In genomic region chr3R:29033909-29034629, dm6 we compare ENCODE assay signal across 5 fruit fly cellular contexts.
TF ChIP-seq lines count a peak whose summit lies in the region.

beta4GalNAcTB (minus strand) TSS chr3R:29034008.
Cpsf100 (plus strand) TSS chr3R:29034573.

- no peak for TF ChIP-seq CTCF in whole organism, embryonic (GFP tag; optimal IDR thresholded peaks at IDR 0.05; lab: Kevin White, UChicago)

TF ChIP-seq in whole organism, adult, 20 proteins besides CTCF, POLR2A, EP300 and RAD21 (continues in another document):
- TF ChIP-seq Mnt (GFP tag; optimal IDR thresholded peaks at IDR 0.05; lab: Kevin White, UChicago): peak; percentile 47
- TF ChIP-seq CG1620 (GFP tag; optimal IDR thresholded peaks at IDR 0.05; lab: Kevin White, UChicago): peak; percentile 76
- TF ChIP-seq CG7045 (GFP tag; optimal IDR thresholded peaks at IDR 0.05; lab: Kevin White, UChicago): peak; percentile 63
- TF ChIP-seq Crg-1 (GFP tag; optimal IDR thresholded peaks at IDR 0.05; lab: Kevin White, UChicago): peak; percentile 66
- peak; percentile 59 for TF ChIP-seq tj (GFP tag; optimal IDR thresholded peaks at IDR 0.05; lab: Kevin White, UChicago)
- peak; percentile 60 for TF ChIP-seq Clk (GFP tag; optimal IDR thresholded peaks at IDR 0.05; lab: Kevin White, UChicago)
- TF ChIP-seq CG11617 (GFP tag; optimal IDR thresholded peaks at IDR 0.05; lab: Kevin White, UChicago): peak; percentile 87
- TF ChIP-seq CG7101 (tag; optimal IDR thresholded peaks at IDR 0.05; lab: Kevin White, UChicago): peak; percentile 71
- peak; percentile 56 for TF ChIP-seq bab1 (GFP tag; optimal IDR thresholded peaks at IDR 0.05; lab: Kevin White, UChicago)
- TF ChIP-seq Hr96 (GFP tag; optimal IDR thresholded peaks at IDR 0.05; lab: Kevin White, UChicago): peak; percentile 62
- peak; percentile 5 for TF ChIP-seq cic (GFP tag; optimal IDR thresholded peaks at IDR 0.05; lab: Kevin White, UChicago)
- TF ChIP-seq CG14711 (tag; optimal IDR thresholded peaks at IDR 0.05; lab: Kevin White, UChicago): peak; percentile 63
- no peak for TF ChIP-seq CG33017 (tag; optimal IDR thresholded peaks at IDR 0.05; lab: Kevin White, UChicago)
- peak; percentile 62 for TF ChIP-seq ovo (GFP tag; optimal IDR thresholded peaks at IDR 0.05; lab: Kevin White, UChicago)
- TF ChIP-seq CG5204 (GFP tag; optimal IDR thresholded peaks at IDR 0.05; lab: Kevin White, UChicago): peak; percentile 80
- peak; percentile 69 for TF ChIP-seq pad (GFP tag; optimal IDR thresholded peaks at IDR 0.05; lab: Kevin White, UChicago)
- no peak for TF ChIP-seq cnc (optimal IDR thresholded peaks at IDR 0.05; lab: Kevin White, UChicago)
- peak; percentile 83 for TF ChIP-seq CG12768 (GFP tag; optimal IDR thresholded peaks at IDR 0.05; lab: Kevin White, UChicago)

TF ChIP-seq in whole organism, embryonic, 481 proteins besides CTCF, POLR2A, EP300 and RAD21 (continues in another document):
- TF ChIP-seq fd64A (GFP tag; optimal IDR thresholded peaks at IDR 0.05; lab: Kevin White, UChicago): no peak
- peak; percentile 30; the same call in 1 of the 2 replicates for TF ChIP-seq CG8765 (GFP tag; IDR thresholded peaks at IDR 0.05; lab: Robert Waterston, UW)
- peak; percentile 50 for TF ChIP-seq klu (GFP tag; IDR thresholded peaks at IDR 0.05; lab: Robert Waterston, UW)
- peak; percentile 57 for TF ChIP-seq CG8089 (GFP tag; optimal IDR thresholded peaks at IDR 0.05; lab: Kevin White, UChicago)
- TF ChIP-seq HLHmδ (GFP tag; optimal IDR thresholded peaks at IDR 0.05; lab: Kevin White, UChicago): no peak
- peak; percentile 60 for TF ChIP-seq Hmr (GFP tag; optimal IDR thresholded peaks at IDR 0.05; lab: Kevin White, UChicago)
- peak; percentile 73 for TF ChIP-seq Usf (GFP tag; optimal IDR thresholded peaks at IDR 0.05; lab: Kevin White, UChicago)
- peak; percentile 36; the same call in 1 of the 3 replicates for TF ChIP-seq croc (GFP tag; conservative IDR thresholded peaks at IDR 0.05; lab: Robert Waterston, UW)
- peak; percentile 7 for TF ChIP-seq ab (GFP tag; optimal IDR thresholded peaks at IDR 0.05; lab: Kevin White, UChicago)
- no peak for TF ChIP-seq D19A (tag; optimal IDR thresholded peaks at IDR 0.05; lab: Kevin White, UChicago)
- TF ChIP-seq CG31388 (GFP tag; optimal IDR thresholded peaks at IDR 0.05; lab: Kevin White, UChicago): peak; percentile 25
- no peak for TF ChIP-seq CG13894 (tag; optimal IDR thresholded peaks at IDR 0.05; lab: Kevin White, UChicago)
- peak; percentile 83 for TF ChIP-seq lilli (GFP tag; optimal IDR thresholded peaks at IDR 0.05; lab: Kevin White, UChicago)
- no peak for TF ChIP-seq CG7963 (GFP tag; IDR thresholded peaks at IDR 0.05; lab: Robert Waterston, UW; ENCODE audit: partially characterized antibody)
- no peak for TF ChIP-seq CG42726 (GFP tag; IDR thresholded peaks at IDR 0.05; lab: Robert Waterston, UW; ENCODE audit: partially characterized antibody)
- TF ChIP-seq Ets97D (GFP tag; optimal IDR thresholded peaks at IDR 0.05; lab: Kevin White, UChicago): peak; percentile 35
- TF ChIP-seq wdn (GFP tag; IDR thresholded peaks at IDR 0.05; lab: Robert Waterston, UW): peak; percentile 35; the same call in 1 of the 2 replicates
- no peak for TF ChIP-seq nau (GFP tag; optimal IDR thresholded peaks at IDR 0.05; lab: Kevin White, UChicago)

TF ChIP-seq in whole organism, prepupa, 60 proteins besides CTCF, POLR2A, EP300 and RAD21 (continues in another document):
- TF ChIP-seq fkh (GFP tag; optimal IDR thresholded peaks at IDR 0.05; lab: Kevin White, UChicago) (peak; percentile 89), CG6163 (GFP tag; IDR thresholded peaks at IDR 0.05; lab: Robert Waterston, UW) (peak; percentile 41), esn (GFP tag; optimal IDR thresholded peaks at IDR 0.05; lab: Kevin White, UChicago) (peak; percentile 91), lz (GFP tag; optimal IDR thresholded peaks at IDR 0.05; lab: Kevin White, UChicago) (peak; percentile 88), CG6854 (GFP tag; optimal IDR thresholded peaks at IDR 0.05; lab: Kevin White, UChicago) (peak; percentile 41), CG3919 (GFP tag; optimal IDR thresholded peaks at IDR 0.05; lab: Kevin White, UChicago) (peak; percentile 78), svp (GFP tag; lab: Kevin White, UChicago) (peak; percentile 89), pdm3 (GFP tag; optimal IDR thresholded peaks at IDR 0.05; lab: Kevin White, UChicago) (peak; percentile 86), Sox102F (GFP tag; optimal IDR thresholded peaks at IDR 0.05; lab: Kevin White, UChicago) (no peak), spab (GFP tag; optimal IDR thresholded peaks at IDR 0.05; lab: Kevin White, UChicago) (peak; percentile 64), CG8319 (GFP tag; optimal IDR thresholded peaks at IDR 0.05; lab: Kevin White, UChicago) (peak; percentile 64), acj6 (GFP tag; optimal IDR thresholded peaks at IDR 0.05; lab: Kevin White, UChicago) (peak; percentile 82), Eip75B (GFP tag; optimal IDR thresholded peaks at IDR 0.05; lab: Kevin White, UChicago) (peak; percentile 78), achi (GFP tag; optimal IDR thresholded peaks at IDR 0.05; lab: Kevin White, UChicago) (peak; percentile 74), dac (GFP tag; optimal IDR thresholded peaks at IDR 0.05; lab: Kevin White, UChicago) (peak; percentile 47), Lpt (GFP tag; optimal IDR thresholded peaks at IDR 0.05; lab: Kevin White, UChicago) (peak; percentile 51), CG10669 (GFP tag; optimal IDR thresholded peaks at IDR 0.05; lab: Kevin White, UChicago) (peak; percentile 70), Met (GFP tag; optimal IDR thresholded peaks at IDR 0.05; lab: Kevin White, UChicago) (peak; percentile 73), Gug (GFP tag; IDR thresholded peaks at IDR 0.05; lab: Robert Waterston, UW) (peak; percentile 27; the same call in 1 of the 2 replicates)

TF ChIP-seq in whole organism, pupa, 21 proteins besides CTCF, POLR2A, EP300 and RAD21:
- TF ChIP-seq CG17806 (tag; optimal IDR thresholded peaks at IDR 0.05; lab: Kevin White, UChicago) (peak; percentile 58), Ets98B (GFP tag; IDR thresholded peaks at IDR 0.05; lab: Robert Waterston, UW) (0 out of 2 replicates have a peak, but pooled peaks have one; percentile 22), CG34367 (tag; optimal IDR thresholded peaks at IDR 0.05; lab: Kevin White, UChicago) (peak; percentile 57), CG8159 (tag; optimal IDR thresholded peaks at IDR 0.05; lab: Kevin White, UChicago) (peak; percentile 81), fd96Ca (GFP tag; IDR thresholded peaks at IDR 0.05; lab: Robert Waterston, UW) (no peak), CG10348 (GFP tag; IDR thresholded peaks at IDR 0.05; lab: Robert Waterston, UW) (0 out of 2 replicates have a peak, but pooled peaks have one; percentile 27), CG8301 (tag; optimal IDR thresholded peaks at IDR 0.05; lab: Kevin White, UChicago) (peak; percentile 27), CG12605 (GFP tag; IDR thresholded peaks at IDR 0.05; lab: Robert Waterston, UW) (no peak), CG32121 (GFP tag; IDR thresholded peaks at IDR 0.05; lab: Robert Waterston, UW) (peak; percentile 31; the same call in 1 of the 2 replicates), EcR (GFP tag; optimal IDR thresholded peaks at IDR 0.05; lab: Kevin White, UChicago) (no peak), D1 (tag; optimal IDR thresholded peaks at IDR 0.05; lab: Kevin White, UChicago) (no peak), CG15710 (tag; optimal IDR thresholded peaks at IDR 0.05; lab: Kevin White, UChicago) (peak; percentile 77), CG4496 (GFP tag; IDR thresholded peaks at IDR 0.05; lab: Robert Waterston, UW) (peak; percentile 60), Snoo (tag; optimal IDR thresholded peaks at IDR 0.05; lab: Kevin White, UChicago) (peak; percentile 75), CG9948 (tag; optimal IDR thresholded peaks at IDR 0.05; lab: Kevin White, UChicago) (peak; percentile 72), rn (GFP tag; IDR thresholded peaks at IDR 0.05; lab: Robert Waterston, UW) (0 out of 2 replicates have a peak, but pooled peaks have one; percentile 25)

TF ChIP-seq in whole organism, wandering third instar larva, 38 proteins besides CTCF, POLR2A, EP300 and RAD21 (continues in another document):
- no peak for TF ChIP-seq N (GFP tag; optimal IDR thresholded peaks at IDR 0.05; lab: Kevin White, UChicago)
- TF ChIP-seq Abd-B (GFP tag; optimal IDR thresholded peaks at IDR 0.05; lab: Kevin White, UChicago): no peak
- peak; percentile 55 for TF ChIP-seq sv (GFP tag; optimal IDR thresholded peaks at IDR 0.05; lab: Kevin White, UChicago)
- TF ChIP-seq lola (GFP tag; optimal IDR thresholded peaks at IDR 0.05; lab: Kevin White, UChicago): no peak
- TF ChIP-seq Mio (GFP tag; optimal IDR thresholded peaks at IDR 0.05; lab: Kevin White, UChicago): peak; percentile 23
- TF ChIP-seq usp (GFP tag; optimal IDR thresholded peaks at IDR 0.05; lab: Kevin White, UChicago): no peak
- peak; percentile 1 for TF ChIP-seq jim (GFP tag; optimal IDR thresholded peaks at IDR 0.05; lab: Kevin White, UChicago)
- TF ChIP-seq Dfd (GFP tag; optimal IDR thresholded peaks at IDR 0.05; lab: Kevin White, UChicago): no peak
- TF ChIP-seq Myc (optimal IDR thresholded peaks at IDR 0.05; lab: Kevin White, UChicago): no peak
- peak; percentile 74 for TF ChIP-seq fru (GFP tag; optimal IDR thresholded peaks at IDR 0.05; lab: Kevin White, UChicago)
- peak; percentile 69 for TF ChIP-seq br (GFP tag; optimal IDR thresholded peaks at IDR 0.05; lab: Kevin White, UChicago)
- peak; percentile 69 for TF ChIP-seq Hnf4 (GFP tag; optimal IDR thresholded peaks at IDR 0.05; lab: Kevin White, UChicago)
- TF ChIP-seq Vsx2 (GFP tag; optimal IDR thresholded peaks at IDR 0.05; lab: Kevin White, UChicago; ENCODE audit: partially characterized antibody): no peak
- TF ChIP-seq CG32264 (GFP tag; optimal IDR thresholded peaks at IDR 0.05; lab: Kevin White, UChicago): no peak
- TF ChIP-seq OdsH (GFP tag; optimal IDR thresholded peaks at IDR 0.05; lab: Kevin White, UChicago): peak; percentile 66
- TF ChIP-seq Dif (GFP tag; optimal IDR thresholded peaks at IDR 0.05; lab: Kevin White, UChicago; ENCODE audit: partially characterized antibody): no peak
- no peak for TF ChIP-seq brk (GFP tag; optimal IDR thresholded peaks at IDR 0.05; lab: Kevin White, UChicago)
- no peak for TF ChIP-seq Hr78 (GFP tag; optimal IDR thresholded peaks at IDR 0.05; lab: Kevin White, UChicago)
- TF ChIP-seq Rel (GFP tag; optimal IDR thresholded peaks at IDR 0.05; lab: Kevin White, UChicago): no peak
- TF ChIP-seq Rel (tag; optimal IDR thresholded peaks at IDR 0.05; lab: Kevin White, UChicago): no peak
- peak; percentile 75 for TF ChIP-seq Sp1 (GFP tag; optimal IDR thresholded peaks at IDR 0.05; lab: Kevin White, UChicago)
- peak; percentile 72 for TF ChIP-seq woc (GFP tag; optimal IDR thresholded peaks at IDR 0.05; lab: Kevin White, UChicago)
- TF ChIP-seq rgr (GFP tag; optimal IDR thresholded peaks at IDR 0.05; lab: Kevin White, UChicago): peak; percentile 80
- TF ChIP-seq foxo (GFP tag; optimal IDR thresholded peaks at IDR 0.05; lab: Kevin White, UChicago): peak in 1 of 2 experiments; percentile 87
- TF ChIP-seq ey (GFP tag; optimal IDR thresholded peaks at IDR 0.05; lab: Kevin White, UChicago): peak; percentile 70
- no peak for TF ChIP-seq tai (GFP tag; optimal IDR thresholded peaks at IDR 0.05; lab: Kevin White, UChicago)
- peak; percentile 78 for TF ChIP-seq h (GFP tag; optimal IDR thresholded peaks at IDR 0.05; lab: Kevin White, UChicago)
